Fruit fly (Drosophila melanogaster) whole organism, adult: ENCODE measurements around the gene mip130.

ENCODE experiments used
- CG11617 ChIP-seq: fragments of 200-800 bp; sonication (Bioruptor generic); optimal IDR thresholded peaks from 2 replicates; lab custom pipeline; 2017; ENCODE audit warnings: mild to moderate bottlenecking, missing biosample characterization, missing genetic modification reagents, missing genetic modification characterization
- CG12768 ChIP-seq: fragments of 200-800 bp; sonication (Bioruptor generic); optimal IDR thresholded peaks from 2 replicates; lab custom pipeline; 2017; ENCODE audit warnings: missing biosample characterization, missing genetic modification characterization, mild to moderate bottlenecking, moderate library complexity, missing genetic modification reagents
- CG14711 ChIP-seq: fragments of 200-800 bp; sonication (Bioruptor generic); optimal IDR thresholded peaks from 2 replicates; lab custom pipeline; 2018; ENCODE audit warnings: missing biosample characterization, mild to moderate bottlenecking, missing genetic modification characterization, moderate library complexity
- CG1620 ChIP-seq: fragments of 200-800 bp; sonication (Bioruptor generic); optimal IDR thresholded peaks from 2 replicates; lab custom pipeline; 2016; ENCODE audit warnings: missing biosample characterization, missing genetic modification characterization
- CG33017 ChIP-seq: fragments of 200-800 bp; sonication (Bioruptor generic); optimal IDR thresholded peaks from 2 replicates; lab custom pipeline; 2018; ENCODE audit warnings: missing biosample characterization, mild to moderate bottlenecking, missing genetic modification characterization, moderate library complexity
- CG5204 ChIP-seq: fragments of 200-800 bp; sonication (Bioruptor generic); optimal IDR thresholded peaks from 2 replicates; lab custom pipeline; 2016; ENCODE audit warnings: missing biosample characterization, missing genetic modification characterization
- CG7045 ChIP-seq: fragments of 200-800 bp; sonication (Bioruptor generic); optimal IDR thresholded peaks from 2 replicates; lab custom pipeline; 2017; ENCODE audit warnings: missing biosample characterization, mild to moderate bottlenecking, missing genetic modification characterization
- CG7101 ChIP-seq: fragments of 200-800 bp; sonication (Bioruptor generic); optimal IDR thresholded peaks from 2 replicates; lab custom pipeline; 2018; ENCODE audit warnings: missing biosample characterization, mild to moderate bottlenecking, missing genetic modification characterization, moderate library complexity
- Clk ChIP-seq: fragments of 200-800 bp; sonication (Bioruptor generic); optimal IDR thresholded peaks from 2 replicates; lab custom pipeline; 2017; ENCODE audit warnings: missing biosample characterization, missing genetic modification characterization
- Crg-1 ChIP-seq: fragments of 200-800 bp; sonication (Bioruptor generic); optimal IDR thresholded peaks from 2 replicates; lab custom pipeline; 2016; ENCODE audit warnings: missing biosample characterization, missing genetic modification characterization
- Hr96 ChIP-seq: fragments of 200-800 bp; sonication (Bioruptor generic); optimal IDR thresholded peaks from 2 replicates; lab custom pipeline; 2016; ENCODE audit warnings: missing biosample characterization, missing genetic modification characterization
- Mnt ChIP-seq: fragments of 200-800 bp; sonication (Bioruptor generic); optimal IDR thresholded peaks from 2 replicates; lab custom pipeline; 2016; ENCODE audit warnings: missing biosample characterization, mild to moderate bottlenecking, missing genetic modification characterization
- bab1 ChIP-seq: fragments of 200-800 bp; sonication (Bioruptor generic); optimal IDR thresholded peaks from 3 replicates; lab custom pipeline; 2019; ENCODE audit warnings: missing biosample characterization, mild to moderate bottlenecking, missing genetic modification characterization, moderate library complexity
- cic ChIP-seq: fragments of 200-800 bp; sonication (Bioruptor generic); optimal IDR thresholded peaks from 2 replicates; lab custom pipeline; 2017; ENCODE audit warnings: missing biosample characterization, mild to moderate bottlenecking, missing genetic modification characterization, moderate library complexity
- cnc ChIP-seq, 2 experiments: fragments of >200 bp; optimal IDR thresholded peaks; 2 replicates each; lab custom pipeline; 2017
- kay ChIP-seq: fragments of 200-800 bp; sonication (Bioruptor generic); peaks from one replicate; lab custom pipeline; 2016; ENCODE audit warnings: missing biosample characterization, missing genetic modification characterization, borderline replicate concordance
- ovo ChIP-seq: fragments of 200-800 bp; sonication (Bioruptor generic); optimal IDR thresholded peaks from 2 replicates; lab custom pipeline; 2016; ENCODE audit warnings: missing biosample characterization, missing genetic modification characterization
- pad ChIP-seq: fragments of 200-800 bp; sonication (Bioruptor generic); optimal IDR thresholded peaks from 3 replicates; lab custom pipeline; 2017; ENCODE audit warnings: missing biosample characterization, missing genetic modification characterization, mild to moderate bottlenecking, moderate library complexity, missing genetic modification reagents
- tj ChIP-seq: fragments of 200-800 bp; sonication (Bioruptor generic); optimal IDR thresholded peaks from 3 replicates; lab custom pipeline; 2017; ENCODE audit warnings: missing biosample characterization, mild to moderate bottlenecking, missing genetic modification characterization, moderate library complexity
- toe ChIP-seq: fragments of 200-800 bp; sonication (Bioruptor generic); optimal IDR thresholded peaks from 2 replicates; lab custom pipeline; 2016; ENCODE audit warnings: missing biosample characterization, missing genetic modification characterization

The mip130 gene

DNA sequence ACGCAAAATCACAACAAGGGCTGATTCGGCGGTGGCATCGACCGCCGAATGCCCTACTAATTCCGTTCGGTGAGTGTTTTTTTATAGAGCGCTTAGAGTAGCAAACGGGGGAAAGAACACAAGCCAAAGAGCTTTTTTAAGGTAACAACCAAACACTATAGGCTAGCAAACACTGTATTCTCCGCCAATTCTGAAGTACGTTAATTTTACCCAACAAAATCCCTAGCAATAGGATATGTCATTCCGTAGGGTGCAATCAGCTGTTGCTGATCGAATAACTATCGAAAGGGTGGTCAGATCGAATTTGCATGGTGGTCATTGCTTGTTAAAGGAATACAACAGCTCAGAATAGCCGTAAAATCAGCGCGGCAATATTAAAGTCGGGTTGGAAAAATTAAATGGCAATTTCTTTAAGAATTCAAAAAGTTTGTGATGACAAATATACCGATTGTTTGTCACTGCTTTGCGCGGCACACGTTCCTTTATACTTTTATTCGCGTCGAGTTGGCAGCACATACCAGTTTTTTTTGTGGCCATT is at the start of gene mip130:
mip130 (plus strand) TSS at position 513 of the 538 bp plus-strand sequence.
- peak; percentile 75 for TF ChIP-seq CG12768 (GFP tag; lab: Kevin White, UChicago)
- peak; percentile 55 for TF ChIP-seq Crg-1 (GFP tag; lab: Kevin White, UChicago)
- TF ChIP-seq Mnt (GFP tag; lab: Kevin White, UChicago) = peak; percentile 67
- TF ChIP-seq ovo (GFP tag; lab: Kevin White, UChicago) = peak; percentile 46
- TF ChIP-seq pad (GFP tag; lab: Kevin White, UChicago) = peak; percentile 46
- TF ChIP-seq CG7101 (tag; lab: Kevin White, UChicago) = peak; percentile 83
- no peak for TF ChIP-seq cic (GFP tag; lab: Kevin White, UChicago)
- peak; percentile 17 for TF ChIP-seq CG7045 (GFP tag; lab: Kevin White, UChicago)
- no peak for TF ChIP-seq cnc (optimal IDR thresholded peaks at IDR 0.05; lab: Kevin White, UChicago)
- TF ChIP-seq kay = no peak
- TF ChIP-seq toe (GFP tag; lab: Kevin White, UChicago) = peak; percentile 51
- peak; percentile 50 for TF ChIP-seq CG1620 (GFP tag; lab: Kevin White, UChicago)
- TF ChIP-seq bab1 (GFP tag; lab: Kevin White, UChicago) = peak; percentile 79
- peak; percentile 25 for TF ChIP-seq CG5204 (GFP tag; lab: Kevin White, UChicago)
- TF ChIP-seq CG14711 (tag; lab: Kevin White, UChicago) = peak; percentile 70
- TF ChIP-seq tj = peak; percentile 57
- no peak for TF ChIP-seq Clk (GFP tag; lab: Kevin White, UChicago)
- peak; percentile 81 for TF ChIP-seq CG11617 (GFP tag; lab: Kevin White, UChicago)
- peak; percentile 42 for TF ChIP-seq CG33017
- TF ChIP-seq Hr96 (GFP tag; lab: Kevin White, UChicago) = peak; percentile 78

dm6 chrX:1858867-1859266 is 49.2 kb upstream of the mip130 start, which contains the start of gene Lamtor5:
TSS of gene Lamtor5 (minus strand) at chrX:1858971.
- TF ChIP-seq Mnt (GFP tag; lab: Kevin White, UChicago) (peak; percentile 29), CG11617 (GFP tag; lab: Kevin White, UChicago) (peak; percentile 56), Crg-1 (GFP tag; lab: Kevin White, UChicago) (no peak), CG7101 (tag; lab: Kevin White, UChicago) (peak; percentile 51), cnc (optimal IDR thresholded peaks at IDR 0.05; lab: Kevin White, UChicago) (no peak), cic (GFP tag; lab: Kevin White, UChicago) (no peak), CG14711 (tag; lab: Kevin White, UChicago) (peak; percentile 51), CG5204 (GFP tag; lab: Kevin White, UChicago) (peak; percentile 41), tj (no peak), ovo (GFP tag; lab: Kevin White, UChicago) (peak; percentile 2), CG12768 (GFP tag; lab: Kevin White, UChicago) (peak; percentile 45), Clk (GFP tag; lab: Kevin White, UChicago) (no peak), toe (GFP tag; lab: Kevin White, UChicago) (no peak), kay (no peak), bab1 (GFP tag; lab: Kevin White, UChicago) (peak; percentile 77), CG1620 (GFP tag; lab: Kevin White, UChicago) (peak; percentile 44), CG33017 (peak; percentile 20), Hr96 (GFP tag; lab: Kevin White, UChicago) (peak; percentile 2), CG7045 (GFP tag; lab: Kevin White, UChicago) (peak; percentile 22), pad (GFP tag; lab: Kevin White, UChicago) (peak; percentile 21)

- peak; percentile 88 for TF ChIP-seq CG11617 (GFP tag; lab: Kevin White, UChicago)
- TF ChIP-seq Clk (GFP tag; lab: Kevin White, UChicago) = peak; percentile 6
- no peak for TF ChIP-seq toe (GFP tag; lab: Kevin White, UChicago)
- TF ChIP-seq cic (GFP tag; lab: Kevin White, UChicago) = peak; percentile 35
- TF ChIP-seq ovo (GFP tag; lab: Kevin White, UChicago) = peak; percentile 88
- TF ChIP-seq Hr96 (GFP tag; lab: Kevin White, UChicago) = no peak
- TF ChIP-seq CG33017 = peak; percentile 61
- no peak for TF ChIP-seq CG5204 (GFP tag; lab: Kevin White, UChicago)
- peak; percentile 90 for TF ChIP-seq Mnt (GFP tag; lab: Kevin White, UChicago)
- TF ChIP-seq CG1620 (GFP tag; lab: Kevin White, UChicago) = peak; percentile 94
- peak; percentile 67 for TF ChIP-seq tj
- TF ChIP-seq kay = no peak
- peak; percentile 53 for TF ChIP-seq CG7045 (GFP tag; lab: Kevin White, UChicago)
- TF ChIP-seq CG12768 (GFP tag; lab: Kevin White, UChicago) = peak; percentile 71
- peak; percentile 86 for TF ChIP-seq CG7101 (tag; lab: Kevin White, UChicago)
- no peak for TF ChIP-seq cnc (optimal IDR thresholded peaks at IDR 0.05; lab: Kevin White, UChicago)
- TF ChIP-seq pad (GFP tag; lab: Kevin White, UChicago) = peak; percentile 82
- peak; percentile 96 for TF ChIP-seq Crg-1 (GFP tag; lab: Kevin White, UChicago)
- peak; percentile 65 for TF ChIP-seq CG14711 (tag; lab: Kevin White, UChicago)
- peak; percentile 75 for TF ChIP-seq bab1 (GFP tag; lab: Kevin White, UChicago)
Observed at dm6 chrX:1861620-1862184, 46.3 kb upstream of the mip130 start, which contains the start of gene deltaCOP. TSS of gene deltaCOP (minus strand) at chrX:1861790.

DNA sequence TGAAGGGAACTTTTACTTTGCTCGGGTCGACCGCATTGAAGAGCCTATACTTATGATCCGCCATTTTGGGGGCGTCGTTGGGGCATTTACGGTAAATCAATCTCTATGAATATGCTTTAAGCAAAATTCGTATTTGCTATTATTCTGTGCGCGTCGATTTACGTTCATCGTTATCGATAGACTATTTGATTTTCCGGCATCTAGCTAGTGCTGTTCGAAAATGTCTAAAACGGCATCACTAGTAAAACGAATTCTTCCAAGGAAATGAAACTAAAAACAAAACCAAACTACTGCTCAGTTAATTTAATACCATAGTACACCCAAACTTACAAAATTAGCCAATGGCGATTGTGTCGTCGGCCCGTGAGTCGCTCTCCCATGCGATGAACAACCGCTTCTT is 42.4 kb upstream of the mip130 start, which contains the start of the genes Gcna and MED18:
Gcna (minus strand) TSS at position 163 of the 400 bp plus-strand sequence.
MED18 (plus strand) TSS at position 237 of the 400 bp plus-strand sequence.
- TF ChIP-seq bab1 (GFP tag; lab: Kevin White, UChicago) (peak; percentile 28), ovo (GFP tag; lab: Kevin White, UChicago) (peak; percentile 10), CG14711 (tag; lab: Kevin White, UChicago) (no peak)
